Worm (Caenorhabditis elegans) whole organism, L4 larva: ENCODE data around the gene lpr-5.

Experiments
- aly-2 ChIP-seq: sonication (generic microtip); optimal IDR thresholded peaks from 2 replicates; lab custom pipeline; 2018; ENCODE audit warnings: missing biosample characterization, missing genetic modification characterization
- ama-1 ChIP-seq: fragments of 150-350 bp; optimal IDR thresholded peaks from 2 replicates; lab custom pipeline; 2014; ENCODE audit warnings: inconsistent platforms, mixed read lengths
- ceh-20 ChIP-seq: fragments of 200-800 bp; sonication (Bioruptor generic); IDR thresholded peaks from 2 replicates; pipeline ENCODE4 v1.3.6; 2022; ENCODE audit warnings: missing genetic modification reagents, missing genetic modification characterization, missing compliant biosample characterization
- lin-39 ChIP-seq: fragments of 150-350 bp; optimal IDR thresholded peaks from 2 replicates; lab custom pipeline; 2014; ENCODE audit warnings: missing biosample characterization, missing genetic modification reagents, missing genetic modification characterization
- lsy-2 ChIP-seq, 2 experiments: fragments of 150-350 bp in 1 of 2; sonication (generic microtip) in 1 of 2; optimal IDR thresholded peaks; 2 replicates each; lab custom pipeline; 2014 to 2017; ENCODE audit warnings: missing biosample characterization in 2 of 2, missing genetic modification characterization in 2 of 2
- mdl-1 ChIP-seq, 2 experiments: fragments of 150-350 bp in 1 of 2; sonication (generic microtip) in 1 of 2; optimal IDR thresholded peaks; 2 replicates each; lab custom pipeline; 2014 to 2017; ENCODE audit warnings: missing biosample characterization in 2 of 2, missing genetic modification characterization in 2 of 2
- nhr-28 ChIP-seq: fragments of 150-350 bp; optimal IDR thresholded peaks from 2 replicates; lab custom pipeline; 2014; ENCODE audit warnings: missing biosample characterization, missing genetic modification characterization
- nhr-77 ChIP-seq: fragments of 150-350 bp; optimal IDR thresholded peaks from 2 replicates; lab custom pipeline; 2014; ENCODE audit warnings: missing biosample characterization, missing genetic modification characterization
- snpc-4 ChIP-seq: fragments of 150-350 bp; optimal IDR thresholded peaks from 2 replicates; lab custom pipeline; 2014; ENCODE audit warnings: missing biosample characterization, missing genetic modification characterization
- unc-62 ChIP-seq, 3 experiments: fragments of 150-350 bp in 1 of 3; sonication (generic microtip); optimal IDR thresholded peaks in 2 of 3; peaks in 1 of 3; 1 replicate in 1 of 3; 2 replicates in 2 of 3; lab custom pipeline; 2014 to 2017; ENCODE audit warnings: missing biosample characterization in 3 of 3, missing genetic modification characterization in 3 of 3, missing genetic modification reagents in 3 of 3, missing genotype in 1 of 3
- vab-7 ChIP-seq: fragments of 200-800 bp; sonication (Bioruptor generic); IDR thresholded peaks from 2 replicates; pipeline ENCODE4 v1.3.6; 2022; ENCODE audit warnings: missing genetic modification reagents, missing genetic modification characterization, missing compliant biosample characterization
- ztf-11 ChIP-seq: fragments of 150-350 bp; optimal IDR thresholded peaks from 2 replicates; lab custom pipeline; 2014; ENCODE audit warnings: missing biosample characterization, missing genetic modification characterization

- TF ChIP-seq snpc-4 (tag; lab: Kevin White, UChicago) (no peak), nhr-77 (tag; lab: Kevin White, UChicago) (no peak), vab-7 (GFP tag; lab: Robert Waterston, UW) (no peak), lsy-2 (tag; optimal IDR thresholded peaks at IDR 0.05; lab: Kevin White, UChicago) (no peak), ztf-11 (tag; lab: Kevin White, UChicago) (no peak), mdl-1 (tag; optimal IDR thresholded peaks at IDR 0.05; lab: Kevin White, UChicago) (no peak), ceh-20 (no peak), aly-2 (tag; lab: Kevin White, UChicago) (no peak), unc-62 (GFP tag; optimal IDR thresholded peaks at IDR 0.05 in 1 of 2; lab: Kevin White, UChicago) (no peak), unc-62 (tag; optimal IDR thresholded peaks at IDR 0.05; lab: Kevin White, UChicago) (no peak), lin-39 (tag; lab: Kevin White, UChicago) (no peak), nhr-28 (tag; lab: Kevin White, UChicago) (no peak), ama-1 (lab: Kevin White, UChicago) (no peak)
These were observed 23.2 kb downstream of the lpr-5 start, which contains the start of gene W04G3.7 for ce11 chrX:11085162-11085561.
